Worm (Caenorhabditis elegans): ENCODE results near the gene fbxc-52.

DNA sequence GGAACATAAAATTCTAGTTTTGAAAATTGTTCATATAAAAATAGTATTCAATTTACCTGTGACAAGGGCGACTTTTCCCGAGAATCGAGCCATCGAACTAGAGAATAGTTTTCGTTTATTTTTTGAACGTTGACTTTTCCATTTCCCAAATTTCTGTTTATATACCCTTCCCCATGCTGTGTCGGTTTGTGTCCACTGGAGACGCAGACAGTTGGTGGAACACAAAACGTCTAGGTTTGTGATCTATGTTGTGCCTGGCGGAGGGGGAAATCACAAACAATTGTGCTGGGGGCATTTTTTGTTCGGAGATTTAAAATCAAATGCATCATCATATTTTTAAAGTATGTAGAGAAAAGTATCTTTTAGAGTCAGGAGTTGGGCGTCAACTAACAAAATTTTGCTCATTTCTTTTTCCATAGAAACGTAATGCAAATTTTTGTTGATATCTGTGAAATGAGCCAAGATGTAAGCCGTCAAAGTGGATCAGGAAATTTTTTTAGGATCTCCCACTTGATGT is 26.7 kb downstream of the fbxc-52 start, which contains the start of gene nta-1:
- TF ChIP-seq fkh-10 (GFP tag; optimal IDR thresholded peaks at IDR 0.05) (no peak), che-1 (tag; optimal IDR thresholded peaks at IDR 0.05) (no peak), tbx-2 (tag; optimal IDR thresholded peaks at IDR 0.05) (no peak), unc-86 (tag; optimal IDR thresholded peaks at IDR 0.05) (no peak), ref-2 (tag; optimal IDR thresholded peaks at IDR 0.05) (no peak), unc-42 (tag; optimal IDR thresholded peaks at IDR 0.05) (no peak), nhr-11 (tag; optimal IDR thresholded peaks at IDR 0.05) (no peak), hlh-30 (tag; optimal IDR thresholded peaks at IDR 0.05; ENCODE audit: insufficient read depth) (no peak), pqm-1 (tag; optimal IDR thresholded peaks at IDR 0.05) (no peak), Y22D7AL.16 (tag; optimal IDR thresholded peaks at IDR 0.05) (no peak), ets-4 (tag; optimal IDR thresholded peaks at IDR 0.05) (no peak), zip-5 (tag; optimal IDR thresholded peaks at IDR 0.05) (no peak), pha-4 (tag; optimal IDR thresholded peaks at IDR 0.05) (no peak), F13H6.1 (tag; optimal IDR thresholded peaks at IDR 0.05) (no peak)

Data from whole organism, late embryonic.